Fruit fly (Drosophila melanogaster) whole organism, embryonic: ENCODE results near the gene CG17154.

Experiments used
- Awh ChIP-seq: fragments of 200-800 bp; sonication (Bioruptor generic); IDR thresholded peaks from 2 replicates; pipeline ENCODE4, ENCODE4 v1.3.6; 2022; ENCODE audit warnings: missing biosample characterization, missing genetic modification characterization
- Blimp-1 ChIP-seq: fragments of 200-800 bp; sonication (Bioruptor generic); optimal IDR thresholded peaks from 3 replicates; lab custom pipeline; 2018; ENCODE audit warnings: missing biosample characterization, missing genetic modification characterization, mild to moderate bottlenecking, moderate library complexity, missing genetic modification reagents
- CG10267 ChIP-seq: fragments of 200-800 bp; sonication (Bioruptor generic); optimal IDR thresholded peaks from 2 replicates; lab custom pipeline; 2018; ENCODE audit warnings: missing biosample characterization, mild to moderate bottlenecking, missing genetic modification characterization, moderate library complexity
- CG10654 ChIP-seq: fragments of 200-800 bp; sonication (Bioruptor generic); optimal IDR thresholded peaks from 2 replicates; lab custom pipeline; 2016; ENCODE audit warnings: missing biosample characterization, missing genetic modification characterization
- CG10979 ChIP-seq: fragments of 200-800 bp; sonication (Bioruptor generic); optimal IDR thresholded peaks from 2 replicates; lab custom pipeline; 2018; ENCODE audit warnings: missing biosample characterization, mild to moderate bottlenecking, missing genetic modification characterization, moderate library complexity
- CG11696 ChIP-seq: fragments of 200-800 bp; sonication (Bioruptor generic); IDR thresholded peaks from 2 replicates; pipeline ENCODE4 v1.3.6; 2022; ENCODE audit warnings: missing biosample characterization, missing genetic modification characterization
- CG13287 ChIP-seq: fragments of 200-800 bp; sonication (Bioruptor generic); IDR thresholded peaks from 2 replicates; pipeline ENCODE4 v1.3.6; 2022; ENCODE audit warnings: missing biosample characterization, missing genetic modification characterization; ENCODE audit not compliant: partially characterized antibody
- CG14441 ChIP-seq: fragments of 200-800 bp; sonication (Bioruptor generic); IDR thresholded peaks from 2 replicates; pipeline ENCODE4 v1.3.6; 2022; ENCODE audit warnings: missing biosample characterization, missing genetic modification characterization
- CG17568 ChIP-seq: fragments of 200-800 bp; sonication (Bioruptor generic); optimal IDR thresholded peaks from 2 replicates; lab custom pipeline; 2018; ENCODE audit warnings: missing biosample characterization, mild to moderate bottlenecking, missing genetic modification characterization, moderate library complexity
- CG2116 ChIP-seq: fragments of 200-800 bp; sonication (Bioruptor generic); optimal IDR thresholded peaks from 3 replicates; lab custom pipeline; 2018; ENCODE audit warnings: missing biosample characterization, mild to moderate bottlenecking, missing genetic modification characterization
- CG31441 ChIP-seq: fragments of 200-800 bp; sonication (Bioruptor generic); IDR thresholded peaks from 2 replicates; pipeline ENCODE4 v1.3.6; 2022; ENCODE audit warnings: missing biosample characterization, missing genetic modification characterization
- CG33213 ChIP-seq: fragments of 200-800 bp; sonication (Bioruptor generic); optimal IDR thresholded peaks from 3 replicates; lab custom pipeline; 2016; ENCODE audit warnings: missing biosample characterization, missing genetic modification characterization
- CG3838 ChIP-seq: fragments of 200-800 bp; sonication (Bioruptor generic); optimal IDR thresholded peaks from 3 replicates; lab custom pipeline; 2016; ENCODE audit warnings: missing biosample characterization, missing genetic modification characterization
- CG7556 ChIP-seq: fragments of 200-800 bp; sonication (Bioruptor generic); optimal IDR thresholded peaks from 2 replicates; lab custom pipeline; 2017; ENCODE audit warnings: missing biosample characterization, mild to moderate bottlenecking, missing genetic modification characterization
- CG8765 ChIP-seq: fragments of 200-800 bp; sonication (Bioruptor generic); IDR thresholded peaks from 2 replicates; pipeline ENCODE4 v1.3.6; 2022; ENCODE audit warnings: missing biosample characterization, missing genetic modification characterization
- CG8944 ChIP-seq: fragments of 200-800 bp; sonication (Bioruptor generic); optimal IDR thresholded peaks from 3 replicates; lab custom pipeline; 2016; ENCODE audit warnings: missing biosample characterization, missing genetic modification characterization
- CG9215 ChIP-seq: fragments of 200-800 bp; sonication (Bioruptor generic); IDR thresholded peaks from 2 replicates; pipeline ENCODE4 v1.3.6; 2022; ENCODE audit warnings: missing biosample characterization, missing genetic modification characterization
- Dref ChIP-seq: fragments of 200-800 bp; sonication (Bioruptor generic); IDR thresholded peaks from 2 replicates; pipeline ENCODE4 v1.3.6; 2022; ENCODE audit warnings: missing biosample characterization, missing genetic modification characterization
- HmgD ChIP-seq: fragments of 200-800 bp; sonication (Bioruptor generic); optimal IDR thresholded peaks from 3 replicates; lab custom pipeline; 2016; ENCODE audit warnings: missing biosample characterization, missing genetic modification characterization
- Hr39 ChIP-seq: fragments of >200 bp; optimal IDR thresholded peaks from 2 replicates; lab custom pipeline; 2017
- Meics ChIP-seq: fragments of 200-800 bp; sonication (Bioruptor generic); optimal IDR thresholded peaks from 2 replicates; lab custom pipeline; 2017; ENCODE audit warnings: missing biosample characterization, mild to moderate bottlenecking, missing genetic modification characterization
- Nf-YA ChIP-seq: fragments of 200-800 bp; sonication (Bioruptor generic); IDR thresholded peaks from 2 replicates; pipeline ENCODE4 v1.3.6; 2022; ENCODE audit warnings: missing biosample characterization, missing genetic modification characterization
- Oaz ChIP-seq: fragments of 200-800 bp; sonication (Bioruptor generic); IDR thresholded peaks from 2 replicates; pipeline ENCODE4 v1.3.6; 2022; ENCODE audit warnings: missing biosample characterization, missing genetic modification characterization
- Opbp ChIP-seq: fragments of 200-800 bp; sonication (Bioruptor generic); IDR thresholded peaks from 3 replicates; pipeline ENCODE4 v1.3.6; 2022; ENCODE audit warnings: missing biosample characterization, missing genetic modification characterization; ENCODE audit not compliant: partially characterized antibody
- Sox100B ChIP-seq: fragments of 200-800 bp; sonication (Bioruptor generic); optimal IDR thresholded peaks from 3 replicates; lab custom pipeline; 2018; ENCODE audit warnings: missing biosample characterization, mild to moderate bottlenecking, missing genetic modification characterization
- Sox102F ChIP-seq: fragments of 200-800 bp; sonication (Bioruptor generic); optimal IDR thresholded peaks from 2 replicates; lab custom pipeline; 2018; ENCODE audit warnings: missing biosample characterization, mild to moderate bottlenecking, missing genetic modification characterization, moderate library complexity
- TFAM ChIP-seq: fragments of 200-800 bp; sonication (Bioruptor generic); optimal IDR thresholded peaks from 2 replicates; lab custom pipeline; 2017; ENCODE audit warnings: missing biosample characterization, missing genetic modification characterization, inconsistent platforms
- Vsx1 ChIP-seq: fragments of 200-800 bp; sonication (Bioruptor generic); optimal IDR thresholded peaks from 2 replicates; lab custom pipeline; 2017; ENCODE audit warnings: missing biosample characterization, mild to moderate bottlenecking, missing genetic modification characterization, missing genetic modification reagents
- Xbp1 ChIP-seq: fragments of 200-800 bp; sonication (Bioruptor generic); optimal IDR thresholded peaks from 3 replicates; lab custom pipeline; 2016; ENCODE audit warnings: missing biosample characterization, mild to moderate bottlenecking, missing genetic modification characterization
- Xrp1 ChIP-seq: fragments of 200-800 bp; sonication (Bioruptor generic); IDR thresholded peaks from 2 replicates; pipeline ENCODE4 v1.3.6; 2022; ENCODE audit warnings: missing biosample characterization, missing genetic modification characterization
- bigmax ChIP-seq: fragments of 200-800 bp; sonication (Bioruptor generic); optimal IDR thresholded peaks from 2 replicates; lab custom pipeline; 2018; ENCODE audit warnings: missing biosample characterization, mild to moderate bottlenecking, missing genetic modification characterization
- chinmo ChIP-seq: fragments of 200-800 bp; sonication (Bioruptor generic); IDR thresholded peaks from 4 replicates; pipeline ENCODE4 v1.3.6; 2022; ENCODE audit warnings: missing biosample characterization, missing genetic modification characterization; ENCODE audit not compliant: partially characterized antibody
- ci ChIP-seq: fragments of 200-800 bp; sonication (Bioruptor generic); IDR thresholded peaks from 3 replicates; pipeline ENCODE4 v1.3.6; 2022; ENCODE audit warnings: missing biosample characterization, missing genetic modification characterization
- da ChIP-seq: fragments of 200-800 bp; sonication (Bioruptor generic); optimal IDR thresholded peaks from 2 replicates; lab custom pipeline; 2016; ENCODE audit warnings: missing biosample characterization, missing genetic modification characterization
- dmrt99B ChIP-seq: fragments of 200-800 bp; sonication (Bioruptor generic); optimal IDR thresholded peaks from 2 replicates; lab custom pipeline; 2018; ENCODE audit warnings: missing biosample characterization, mild to moderate bottlenecking, missing genetic modification characterization, moderate library complexity
- fd64A ChIP-seq: fragments of 200-800 bp; sonication (Bioruptor generic); optimal IDR thresholded peaks from 3 replicates; lab custom pipeline; 2018; ENCODE audit warnings: missing biosample characterization, mild to moderate bottlenecking, missing genetic modification characterization
- gsb ChIP-seq: fragments of 200-800 bp; sonication (Bioruptor generic); IDR thresholded peaks from 2 replicates; pipeline ENCODE4 v1.3.6; 2022; ENCODE audit warnings: missing biosample characterization, missing genetic modification characterization
- kah ChIP-seq: fragments of 200-800 bp; sonication (Bioruptor generic); optimal IDR thresholded peaks from 2 replicates; lab custom pipeline; 2018; ENCODE audit warnings: missing biosample characterization, mild to moderate bottlenecking, missing genetic modification characterization
- lola ChIP-seq, 3 experiments: fragments of >200 bp in 2 of 3; fragments of 200-800 bp in 1 of 3; sonication (Bioruptor generic) in 1 of 3; optimal IDR thresholded peaks; 2 replicates each; lab custom pipeline; 2017 to 2019; ENCODE audit warnings: missing biosample characterization in 3 of 3, missing genetic modification characterization in 3 of 3, mild to moderate bottlenecking in 1 of 3, moderate library complexity in 1 of 3
- lov ChIP-seq, 2 experiments: fragments of 200-800 bp in 1 of 2; fragments of >200 bp in 1 of 2; sonication (Bioruptor generic) in 1 of 2; IDR thresholded peaks in 1 of 2; optimal IDR thresholded peaks in 1 of 2; 2 replicates in 1 of 2; 3 replicates in 1 of 2; pipeline versions ENCODE4 v1.3.6 to Lab custom; 2017 to 2022; ENCODE audit warnings: missing biosample characterization in 1 of 2, missing genetic modification characterization in 1 of 2
- row ChIP-seq: fragments of 200-800 bp; sonication (Bioruptor generic); IDR thresholded peaks from 3 replicates; pipeline ENCODE4 v1.3.6; 2022; ENCODE audit warnings: missing biosample characterization, missing genetic modification characterization
- sd ChIP-seq: fragments of 200-800 bp; sonication (Bioruptor generic); optimal IDR thresholded peaks from 3 replicates; lab custom pipeline; 2018; ENCODE audit warnings: missing biosample characterization, mild to moderate bottlenecking, missing genetic modification characterization, moderate library complexity
- sens ChIP-seq: fragments of 200-800 bp; sonication (Bioruptor generic); peaks from one replicate; lab custom pipeline; 2016; ENCODE audit warnings: missing biosample characterization, missing genetic modification characterization
- shn ChIP-seq: fragments of 200-800 bp; sonication (Bioruptor generic); optimal IDR thresholded peaks from 3 replicates; lab custom pipeline; 2016; ENCODE audit warnings: missing biosample characterization, missing genetic modification characterization
- sqz ChIP-seq: fragments of 200-800 bp; sonication (Bioruptor generic); optimal IDR thresholded peaks from 3 replicates; lab custom pipeline; 2018; ENCODE audit warnings: missing biosample characterization, mild to moderate bottlenecking, missing genetic modification characterization
- vvl ChIP-seq: fragments of 200-800 bp; sonication (Bioruptor generic); IDR thresholded peaks from 2 replicates; pipeline ENCODE4 v1.3.6; 2022; ENCODE audit warnings: missing biosample characterization, missing genetic modification characterization
- zen ChIP-seq: fragments of 200-800 bp; sonication (Bioruptor generic); optimal IDR thresholded peaks from 3 replicates; lab custom pipeline; 2018; ENCODE audit warnings: missing biosample characterization, mild to moderate bottlenecking, missing genetic modification characterization, moderate library complexity
- zfh1 ChIP-seq: fragments of 200-800 bp; sonication (Bioruptor generic); IDR thresholded peaks from 3 replicates; pipeline ENCODE4 v1.3.6; 2022; ENCODE audit warnings: missing biosample characterization, missing genetic modification characterization

Gene CG17154

DNA sequence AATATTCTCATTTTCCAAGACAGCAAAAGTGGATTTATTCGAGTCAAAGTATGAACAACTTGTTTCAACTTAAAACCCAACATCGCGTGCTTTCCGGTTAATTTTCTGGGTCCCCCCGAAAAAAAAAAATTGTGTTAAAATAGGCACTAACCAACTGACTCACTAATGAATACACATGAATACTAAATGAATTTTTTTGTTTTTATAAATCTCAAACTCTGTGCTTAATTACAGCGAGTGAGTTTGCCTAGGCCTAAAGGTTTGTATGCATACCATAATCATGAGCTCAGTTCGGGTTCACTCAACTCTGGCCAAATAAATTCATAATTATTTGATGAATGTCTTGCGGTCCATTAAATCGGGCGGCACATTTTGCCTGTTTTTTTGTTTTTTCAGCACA lies 19.0 kb downstream of the CG17154 start (continued):
- TF ChIP-seq Vsx1 (GFP tag; lab: Kevin White, UChicago) (no peak), TFAM (GFP tag; lab: Kevin White, UChicago) (no peak), sqz (GFP tag; lab: Kevin White, UChicago) (peak; percentile 70), Awh (GFP tag; lab: Robert Waterston, UW) (peak; percentile 52; the same call in 1 of the 2 replicates), sd (tag; lab: Kevin White, UChicago) (peak; percentile 43), HmgD (GFP tag; lab: Kevin White, UChicago) (no peak), vvl (GFP tag; lab: Robert Waterston, UW) (peak; percentile 53; the same call in 1 of the 2 replicates), fd64A (GFP tag; lab: Kevin White, UChicago) (no peak), Sox100B (GFP tag; lab: Kevin White, UChicago) (no peak), CG9215 (GFP tag; lab: Robert Waterston, UW) (no peak), chinmo (GFP tag; lab: Robert Waterston, UW) (0 out of 4 replicates have a peak, but pooled peaks have one; percentile 62), Sox102F (GFP tag; lab: Kevin White, UChicago) (no peak), CG13287 (GFP tag; lab: Robert Waterston, UW) (no peak), CG33213 (GFP tag; lab: Kevin White, UChicago) (no peak), CG31441 (GFP tag; lab: Robert Waterston, UW) (no peak), CG8944 (GFP tag; lab: Kevin White, UChicago) (no peak)

DNA sequence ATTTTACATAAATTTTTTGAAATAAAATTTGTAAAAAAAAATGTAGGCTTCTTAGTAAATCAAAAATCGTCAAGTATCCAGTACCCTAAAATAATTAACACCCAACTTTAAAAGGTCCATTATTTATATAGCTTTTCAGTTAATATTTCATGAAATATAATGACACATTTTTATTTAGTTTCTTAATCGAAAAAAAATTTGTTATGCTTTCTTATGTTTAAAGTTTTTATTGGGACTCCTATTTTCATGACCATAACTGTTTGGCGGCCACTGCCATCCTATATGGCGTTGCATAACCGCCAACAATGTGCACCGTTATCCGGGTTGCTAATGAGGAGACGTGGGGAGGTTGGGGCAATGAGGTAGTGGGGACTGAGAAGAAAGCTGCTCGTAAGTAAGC lies 20.1 kb downstream of the CG17154 start:
- TF ChIP-seq Oaz (GFP tag; lab: Robert Waterston, UW) (no peak), Nf-YA (GFP tag; lab: Robert Waterston, UW) (no peak), CG2116 (no peak), Opbp (GFP tag; lab: Robert Waterston, UW) (no peak), lov (optimal IDR thresholded peaks at IDR 0.05; lab: Kevin White, UChicago) (no peak), lov (GFP tag; IDR thresholded peaks at IDR 0.05; lab: Robert Waterston, UW) (no peak), bigmax (no peak), CG11696 (GFP tag; lab: Robert Waterston, UW) (peak; percentile 58), Xbp1 (GFP tag; lab: Kevin White, UChicago) (no peak), row (no peak), da (GFP tag; lab: Kevin White, UChicago) (no peak), lola (GFP tag; optimal IDR thresholded peaks at IDR 0.05; lab: Kevin White, UChicago) (no peak), CG10654 (GFP tag; lab: Kevin White, UChicago) (no peak), CG10267 (peak; percentile 5), gsb (GFP tag; lab: Robert Waterston, UW) (no peak), CG3838 (GFP tag; lab: Kevin White, UChicago) (no peak), sens (GFP tag; lab: Kevin White, UChicago) (peak; percentile 44), CG7556 (GFP tag; lab: Kevin White, UChicago) (no peak), zen (no peak), Hr39 (lab: Kevin White, UChicago) (no peak), Dref (no peak), kah (GFP tag; lab: Kevin White, UChicago) (no peak), dmrt99B (peak; percentile 21), CG17568 (no peak), ci (GFP tag; lab: Robert Waterston, UW) (peak; percentile 20; the same call in 1 of the 3 replicates), shn (GFP tag; lab: Kevin White, UChicago) (no peak), CG14441 (GFP tag; lab: Robert Waterston, UW) (no peak), Meics (GFP tag; lab: Kevin White, UChicago) (no peak), CG8765 (no peak), Blimp-1 (GFP tag; lab: Kevin White, UChicago) (peak; percentile 30), zfh1 (GFP tag; lab: Robert Waterston, UW) (0 out of 3 replicates have a peak, but pooled peaks have one; percentile 18), CG10979 (tag; lab: Kevin White, UChicago) (peak; percentile 37), Xrp1 (0 out of 2 replicates have a peak, but pooled peaks have one; percentile 11)
- TF ChIP-seq, all 482 proteins: peak for 9
